Fruit fly (Drosophila melanogaster) whole organism, adult: ENCODE measurements around the gene Atg5.

Experiments
- CG11617 ChIP-seq: fragments of 200-800 bp; sonication (Bioruptor generic); optimal IDR thresholded peaks from 2 replicates; lab custom pipeline; 2017; ENCODE audit warnings: mild to moderate bottlenecking, missing biosample characterization, missing genetic modification reagents, missing genetic modification characterization
- CG14711 ChIP-seq: fragments of 200-800 bp; sonication (Bioruptor generic); optimal IDR thresholded peaks from 2 replicates; lab custom pipeline; 2018; ENCODE audit warnings: missing biosample characterization, mild to moderate bottlenecking, missing genetic modification characterization, moderate library complexity
- Crg-1 ChIP-seq: fragments of 200-800 bp; sonication (Bioruptor generic); optimal IDR thresholded peaks from 2 replicates; lab custom pipeline; 2016; ENCODE audit warnings: missing biosample characterization, missing genetic modification characterization
- ovo ChIP-seq: fragments of 200-800 bp; sonication (Bioruptor generic); optimal IDR thresholded peaks from 2 replicates; lab custom pipeline; 2016; ENCODE audit warnings: missing biosample characterization, missing genetic modification characterization

DNA sequence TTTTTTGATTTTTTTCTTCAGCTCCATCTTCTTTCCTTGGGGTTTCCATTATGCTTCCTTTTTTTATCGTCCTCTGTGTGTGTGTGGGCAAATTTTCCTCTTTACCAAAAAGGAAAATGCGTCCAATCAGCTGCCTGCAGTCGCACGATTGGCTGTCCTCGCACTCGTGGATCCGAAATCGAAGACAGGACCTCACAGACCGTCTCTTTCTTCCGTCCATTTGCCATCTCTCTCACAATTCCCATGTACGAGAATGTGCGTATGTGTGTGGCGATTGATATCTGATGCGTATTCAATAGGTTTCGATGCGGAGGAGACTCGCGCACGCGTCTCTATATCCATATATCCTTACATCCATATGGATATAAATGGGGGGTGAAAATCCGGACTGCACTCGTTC, 44.8 kb upstream of the Atg5 start:
- TF ChIP-seq ovo (no peak), CG14711 (tag; lab: Kevin White, UChicago) (no peak), CG11617 (no peak), Crg-1 (no peak)
